Worm (Caenorhabditis elegans) whole organism, L4/young adult: Measurements from ENCODE around the gene rde-11.

Source experiments
- W03F9.2 ChIP-seq: fragments of 150-350 bp; optimal IDR thresholded peaks from 2 replicates; lab custom pipeline; 2014; ENCODE audit warnings: missing biosample characterization, missing genetic modification characterization
- dao-5 ChIP-seq: sonication (generic microtip); optimal IDR thresholded peaks from 2 replicates; lab custom pipeline; 2016; ENCODE audit warnings: missing genotype, missing genetic modification characterization, moderate library complexity, missing compliant biosample characterization
- him-1 ChIP-seq: sonication (generic microtip); optimal IDR thresholded peaks from 2 replicates; lab custom pipeline; 2016; ENCODE audit warnings: missing genotype, missing genetic modification reagents, missing genetic modification characterization, missing compliant biosample characterization

The rde-11 gene

ce11 chrIV:13107359-13107758 is 2.4 kb downstream of the rde-11 start, which contains the start of gene B0564.2:
TSS of gene B0564.2 (plus strand) at chrIV:13107659.
- TF ChIP-seq dao-5 (tag; lab: Kevin White, UChicago): no peak
- TF ChIP-seq him-1 (tag; lab: Kevin White, UChicago): no peak
- no peak for TF ChIP-seq W03F9.2 (tag; lab: Kevin White, UChicago)

- no peak for TF ChIP-seq W03F9.2 (tag; lab: Kevin White, UChicago)
- TF ChIP-seq dao-5 (tag; lab: Kevin White, UChicago): no peak
- TF ChIP-seq him-1 (tag; lab: Kevin White, UChicago): no peak
Measured at ce11 chrIV:13108430-13108829, 3.4 kb downstream of the rde-11 start.

- TF ChIP-seq dao-5 (tag; lab: Kevin White, UChicago) (no peak), W03F9.2 (tag; lab: Kevin White, UChicago) (no peak), him-1 (tag; lab: Kevin White, UChicago) (no peak)
Measured at ce11 chrIV:13109751-13110150, 4.8 kb downstream of the rde-11 start, which contains the start of gene best-1. TSS of gene best-1 (minus strand) at chrIV:13109779.

DNA sequence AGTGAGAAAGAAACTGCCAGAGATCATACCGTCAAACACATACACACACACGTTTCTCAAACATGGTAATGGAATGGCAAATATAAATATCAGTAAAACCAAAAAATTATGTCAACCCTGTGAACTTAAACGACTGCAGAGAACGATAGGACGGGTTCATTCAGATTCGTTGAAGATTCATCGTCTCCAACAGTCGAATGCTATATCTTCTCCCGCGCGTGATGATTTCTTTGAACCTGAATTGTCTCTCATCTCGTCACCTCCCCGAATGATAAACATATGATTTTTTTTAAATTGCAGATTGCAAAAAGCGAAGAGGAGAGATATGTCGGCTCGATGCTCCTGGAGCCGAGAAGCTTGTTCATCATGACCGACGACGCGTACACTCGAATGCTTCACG is 5.9 kb downstream of the rde-11 start:
- TF ChIP-seq dao-5 (tag; lab: Kevin White, UChicago) (no peak), W03F9.2 (tag; lab: Kevin White, UChicago) (no peak), him-1 (tag; lab: Kevin White, UChicago) (no peak)

ce11 chrIV:13112982-13113381 is 8.0 kb downstream of the rde-11 start, which contains the start of gene best-2:
TSS of gene best-2 (minus strand) at chrIV:13113082.
- TF ChIP-seq W03F9.2 (tag; lab: Kevin White, UChicago): no peak
- no peak for TF ChIP-seq dao-5 (tag; lab: Kevin White, UChicago)
- TF ChIP-seq him-1 (tag; lab: Kevin White, UChicago): no peak

DNA sequence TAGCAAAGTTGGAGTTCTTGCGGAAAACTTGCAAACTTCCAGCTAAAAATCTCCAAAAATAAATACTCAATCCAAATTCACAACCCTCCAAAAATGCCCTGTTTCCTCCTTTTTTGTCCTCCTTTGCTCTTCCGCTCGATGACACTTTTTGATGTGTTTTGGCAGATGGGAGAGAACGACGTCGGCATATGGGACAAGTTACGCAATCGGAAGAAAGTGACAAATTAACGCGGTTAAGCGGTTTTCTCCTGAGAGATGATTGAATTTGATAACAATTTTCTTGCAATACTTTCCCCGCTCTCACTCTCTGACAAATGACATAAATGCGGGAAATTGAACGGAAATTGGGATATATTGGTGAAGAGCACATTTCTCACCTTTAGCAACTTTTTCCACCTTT is 11.7 kb downstream of the rde-11 start:
- TF ChIP-seq dao-5 (tag; lab: Kevin White, UChicago) (no peak), W03F9.2 (tag; lab: Kevin White, UChicago) (no peak), him-1 (tag; lab: Kevin White, UChicago) (no peak)

ce11 chrIV:13118794-13119193 is 13.8 kb downstream of the rde-11 start, which contains the start of gene unc-30:
TSS of gene unc-30 (plus strand) at chrIV:13118977.
- TF ChIP-seq dao-5 (tag; lab: Kevin White, UChicago): no peak
- no peak for TF ChIP-seq W03F9.2 (tag; lab: Kevin White, UChicago)
- TF ChIP-seq him-1 (tag; lab: Kevin White, UChicago): no peak

DNA sequence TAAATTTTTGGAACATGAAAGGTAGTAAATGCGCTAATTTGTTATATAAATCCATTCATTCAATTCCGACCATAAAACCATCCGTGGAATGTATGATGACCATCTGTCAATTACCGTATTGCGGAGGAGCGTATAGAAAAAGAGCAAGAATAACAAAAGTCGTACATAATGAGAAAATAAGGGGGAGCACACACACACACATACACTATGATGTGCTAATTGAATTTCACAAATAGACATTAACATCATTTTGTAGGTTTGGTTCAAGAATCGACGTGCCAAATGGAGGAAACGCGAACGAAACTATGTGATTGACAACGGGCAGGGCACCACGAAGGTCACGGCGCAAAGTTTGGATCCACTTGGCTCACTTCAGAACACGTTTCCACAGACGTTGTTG is 16.4 kb downstream of the rde-11 start:
- TF ChIP-seq dao-5 (tag; lab: Kevin White, UChicago) (no peak), W03F9.2 (tag; lab: Kevin White, UChicago) (no peak), him-1 (tag; lab: Kevin White, UChicago) (no peak)

- TF ChIP-seq W03F9.2 (tag; lab: Kevin White, UChicago): no peak
- TF ChIP-seq dao-5 (tag; lab: Kevin White, UChicago): no peak
- no peak for TF ChIP-seq him-1 (tag; lab: Kevin White, UChicago)
Measured at ce11 chrIV:13125999-13126398, 21.0 kb downstream of the rde-11 start.

ce11 chrIV:13127720-13128119 is 22.7 kb downstream of the rde-11 start:
- TF ChIP-seq W03F9.2 (tag; lab: Kevin White, UChicago) (no peak), him-1 (tag; lab: Kevin White, UChicago) (no peak), dao-5 (tag; lab: Kevin White, UChicago) (no peak)

- TF ChIP-seq him-1 (tag; lab: Kevin White, UChicago) (no peak), W03F9.2 (tag; lab: Kevin White, UChicago) (no peak), dao-5 (tag; lab: Kevin White, UChicago) (no peak)
Measured at ce11 chrIV:13142254-13142653, 37.3 kb downstream of the rde-11 start, which contains the start of gene spe-43. TSS of gene spe-43 (minus strand) at chrIV:13142354.

DNA sequence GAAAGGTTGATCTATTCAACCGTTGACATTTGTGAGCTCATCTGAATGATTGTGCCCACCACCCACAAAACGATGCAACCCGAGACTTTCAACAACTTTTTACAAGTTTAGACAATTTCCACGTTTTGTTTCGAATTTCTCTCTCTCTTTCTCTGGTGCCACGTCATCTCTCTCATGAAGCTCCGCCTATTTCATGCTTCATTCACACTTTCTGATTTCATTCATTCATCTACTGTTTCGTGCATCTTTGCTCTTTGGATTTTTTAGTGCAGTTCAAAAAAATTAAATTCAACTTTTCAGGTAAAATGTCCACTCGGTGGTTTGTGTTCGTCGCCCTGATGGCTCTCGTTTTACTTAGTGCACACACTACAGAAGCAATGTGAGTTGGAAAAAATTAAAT is 44.3 kb downstream of the rde-11 start, which contains the start of gene nlp-79:
TSS of gene nlp-79 (plus strand) at position 301 of the 400 bp plus-strand sequence.
- no peak for TF ChIP-seq W03F9.2 (tag; lab: Kevin White, UChicago)
- no peak for TF ChIP-seq dao-5 (tag; lab: Kevin White, UChicago)
- TF ChIP-seq him-1 (tag; lab: Kevin White, UChicago): no peak

DNA sequence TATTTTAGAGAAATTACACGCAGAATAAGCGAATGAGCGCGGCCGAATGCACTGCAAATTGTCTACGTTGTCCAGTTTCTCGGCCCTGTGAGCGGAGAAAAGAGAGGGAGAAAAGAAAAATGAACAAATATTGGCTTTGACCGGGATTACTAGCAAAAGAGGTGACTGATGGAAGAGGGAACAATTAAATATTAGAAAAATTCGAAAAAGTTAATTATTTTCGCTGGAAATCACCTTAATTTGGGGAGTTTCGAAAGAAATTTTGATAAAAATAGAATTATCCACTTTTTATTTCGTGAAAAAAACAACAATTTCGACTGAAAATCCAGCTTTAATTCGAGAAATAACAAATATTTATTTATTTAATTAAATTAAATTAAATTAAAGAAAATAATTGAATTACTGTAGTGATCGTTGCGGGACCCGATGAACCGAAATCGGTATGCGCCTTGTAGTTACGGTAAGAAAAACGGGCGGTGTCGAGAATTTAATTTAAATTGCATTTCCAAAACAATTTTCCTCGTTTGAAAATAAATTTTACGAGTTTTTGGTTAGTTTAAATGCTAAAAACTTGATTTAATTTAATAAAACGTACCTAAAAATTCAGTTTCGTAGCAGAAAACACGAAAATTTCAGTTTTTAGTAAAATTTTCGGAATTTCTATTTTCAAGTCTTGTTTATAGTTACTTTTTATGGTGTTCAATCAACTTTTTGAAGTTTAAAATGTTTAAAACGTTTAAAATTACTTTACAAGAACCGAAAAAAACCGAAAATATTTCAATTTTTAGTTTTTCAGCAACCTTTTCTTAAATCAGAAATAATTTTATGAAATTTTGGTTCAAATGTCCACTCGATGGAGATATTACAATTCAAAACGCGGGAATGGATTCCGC is 49.6 kb downstream of the rde-11 start, which contains the start of the genes crld-1 and msh-5:
TSS of gene crld-1 (minus strand) at position 51 of the 893 bp plus-strand sequence.
TSS of gene msh-5 (plus strand) at position 843 of the 893 bp plus-strand sequence.
- no peak for TF ChIP-seq him-1 (tag; lab: Kevin White, UChicago)
- TF ChIP-seq W03F9.2 (tag; lab: Kevin White, UChicago): no peak
- TF ChIP-seq dao-5 (tag; lab: Kevin White, UChicago): no peak
